Worm (Caenorhabditis elegans): ENCODE results near the gene T18D3.1.

T18D3.1 gene

DNA sequence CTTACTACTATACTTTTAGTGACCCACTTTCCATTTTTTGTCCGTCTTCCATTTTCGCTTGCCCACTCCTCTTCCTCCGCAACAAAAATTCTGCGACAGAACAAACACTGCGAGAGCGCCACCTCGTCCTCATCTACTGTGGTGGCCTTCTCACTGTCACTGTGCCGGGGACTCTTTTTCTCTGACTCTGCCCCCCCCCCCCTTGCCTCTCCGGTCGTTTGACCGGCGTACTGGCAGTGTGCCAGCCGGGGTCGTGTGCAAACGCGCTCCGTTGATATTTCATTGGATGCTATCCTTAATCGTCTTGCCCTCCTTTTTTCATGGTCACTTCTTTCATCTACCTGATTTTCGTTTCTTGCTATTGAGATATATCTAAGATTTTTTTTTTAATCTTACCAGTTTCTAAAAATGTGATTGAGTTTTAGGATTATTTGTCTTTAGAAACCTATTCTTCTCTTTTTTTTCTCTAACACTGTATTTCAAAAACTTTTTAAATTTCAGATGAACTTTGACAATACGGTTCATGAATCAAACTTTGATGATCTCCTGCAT, 26.0 kb downstream of the T18D3.1 start, which contains the start of gene atf-6 (continued):
- peak in 3 of 6 experiments; percentile 38 to 65 (median 49) for TF ChIP-seq elt-3 (tag; optimal IDR thresholded peaks at IDR 0.05)
- no peak for TF ChIP-seq ets-5 (GFP tag; IDR thresholded peaks at IDR 0.05)
- no peak for TF ChIP-seq C34B4.2 (tag; optimal IDR thresholded peaks at IDR 0.05)
- peak; percentile 71 for TF ChIP-seq nhr-77 (tag; optimal IDR thresholded peaks at IDR 0.05)
- no peak for TF ChIP-seq nhr-28 (tag; optimal IDR thresholded peaks at IDR 0.05)
- peak; percentile 81 for TF ChIP-seq mep-1 (tag; optimal IDR thresholded peaks at IDR 0.05)
- no peak for TF ChIP-seq ama-1 (optimal IDR thresholded peaks at IDR 0.05)
- TF ChIP-seq zip-4 (GFP tag; optimal IDR thresholded peaks at IDR 0.05), result no peak
- peak; percentile 66 for TF ChIP-seq lin-15B (tag; optimal IDR thresholded peaks at IDR 0.05)
- TF ChIP-seq dpl-1 (GFP tag; optimal IDR thresholded peaks at IDR 0.05), result peak; percentile 42 to 49 (median 48)
- TF ChIP-seq tbx-2 (tag; optimal IDR thresholded peaks at IDR 0.05), result peak; percentile 81
- TF ChIP-seq mdl-1 (tag; optimal IDR thresholded peaks at IDR 0.05), result peak in 1 of 2 experiments; percentile 73
- TF ChIP-seq ceh-88 (GFP tag; IDR thresholded peaks at IDR 0.05), result no peak; the same call in 1 of the 2 replicates
- TF ChIP-seq fkh-10 (GFP tag; optimal IDR thresholded peaks at IDR 0.05), result peak; percentile 73
- TF ChIP-seq swsn-7 (tag; optimal IDR thresholded peaks at IDR 0.05), result peak; percentile 92
- TF ChIP-seq grh-1 (GFP tag; IDR thresholded peaks at IDR 0.05), result peak; percentile 76
- peak; percentile 67 to 76 for TF ChIP-seq lin-35 (GFP tag; optimal IDR thresholded peaks at IDR 0.05)
- no peak for TF ChIP-seq unc-62 (GFP tag; optimal IDR thresholded peaks at IDR 0.05)
- TF ChIP-seq F16B12.6 (tag; optimal IDR thresholded peaks at IDR 0.05), result peak; percentile 34
- peak; percentile 69 for TF ChIP-seq hpl-2 (GFP tag; optimal IDR thresholded peaks at IDR 0.05)
- TF ChIP-seq aly-2 (tag; optimal IDR thresholded peaks at IDR 0.05), result no peak
- TF ChIP-seq blmp-1 (tag; optimal IDR thresholded peaks at IDR 0.05), result peak; percentile 84
- peak; percentile 33 for TF ChIP-seq sup-37 (GFP tag; optimal IDR thresholded peaks at IDR 0.05)
- peak; percentile 44 for TF ChIP-seq lin-39 (tag; optimal IDR thresholded peaks at IDR 0.05)
- TF ChIP-seq nhr-20 (tag; optimal IDR thresholded peaks at IDR 0.05), result peak; percentile 93
- TF ChIP-seq lsy-2 (tag; optimal IDR thresholded peaks at IDR 0.05), result peak; percentile 75 to 76
- peak; percentile 54 for TF ChIP-seq vab-15 (tag; optimal IDR thresholded peaks at IDR 0.05)
- peak; percentile 65 for TF ChIP-seq lin-13 (GFP tag; optimal IDR thresholded peaks at IDR 0.05)
- TF ChIP-seq elt-2 (tag; optimal IDR thresholded peaks at IDR 0.05), result peak; percentile 67
- TF ChIP-seq mab-9 (GFP tag; IDR thresholded peaks at IDR 0.05), result peak; percentile 49; the same call in 1 of the 2 replicates
- TF ChIP-seq mef-2 (tag; optimal IDR thresholded peaks at IDR 0.05), result peak; percentile 12
- TF ChIP-seq nhr-19 (GFP tag; conservative IDR thresholded peaks at IDR 0.05), result peak; percentile 87
- TF ChIP-seq nhr-11 (tag; optimal IDR thresholded peaks at IDR 0.05), result no peak
- no peak for TF ChIP-seq pqm-1 (tag; optimal IDR thresholded peaks at IDR 0.05)

- no peak for TF ChIP-seq xbp-1 (tag; optimal IDR thresholded peaks at IDR 0.05)
- no peak for TF ChIP-seq ceh-82 (tag; optimal IDR thresholded peaks at IDR 0.05)
- no peak for TF ChIP-seq elt-2 (tag; optimal IDR thresholded peaks at IDR 0.05)
- no peak for TF ChIP-seq nhr-11 (tag; optimal IDR thresholded peaks at IDR 0.05)
- no peak for TF ChIP-seq unc-98 (GFP tag; IDR thresholded peaks at IDR 0.05)
- TF ChIP-seq zag-1 (tag; optimal IDR thresholded peaks at IDR 0.05), result no peak
- TF ChIP-seq ceh-63 (GFP tag; optimal IDR thresholded peaks at IDR 0.05), result no peak
- no peak for TF ChIP-seq aly-2 (tag; optimal IDR thresholded peaks at IDR 0.05)
- no peak for TF ChIP-seq mdl-1 (tag; optimal IDR thresholded peaks at IDR 0.05)
- no peak for TF ChIP-seq hlh-4 (tag; optimal IDR thresholded peaks at IDR 0.05)
- no peak for TF ChIP-seq mep-1 (tag; optimal IDR thresholded peaks at IDR 0.05)
These were observed 29.5 kb downstream of the T18D3.1 start for ce11 chrX:12484078-12484477.

DNA sequence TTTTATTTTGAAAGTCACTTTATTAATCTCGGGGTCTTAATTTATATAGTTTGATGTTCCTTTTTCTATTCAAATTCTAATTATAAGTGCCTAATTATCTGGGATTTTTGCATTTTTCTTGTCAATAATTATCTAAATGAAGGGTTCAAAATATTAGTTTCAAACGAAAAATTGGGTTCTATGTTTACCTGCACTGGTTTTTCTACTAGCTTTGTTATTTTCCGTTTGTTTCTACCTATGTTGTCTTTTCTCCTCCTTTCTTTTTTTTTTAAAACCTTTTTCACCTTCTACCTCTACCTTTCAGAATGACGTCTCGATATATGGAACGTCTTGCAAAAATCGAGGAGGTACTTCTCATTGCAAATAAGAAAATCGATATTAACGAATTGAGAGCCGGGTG, 30.2 kb downstream of the T18D3.1 start, which contains the start of gene tbc-13:
Gene tbc-13, plus strand, starts transcription at position 301 of the 400 bp plus-strand sequence.
- TF ChIP-seq ama-1 (optimal IDR thresholded peaks at IDR 0.05), result no peak
- TF ChIP-seq nhr-19 (GFP tag; conservative IDR thresholded peaks at IDR 0.05), result no peak
- no peak for TF ChIP-seq ets-5 (GFP tag; IDR thresholded peaks at IDR 0.05)
- no peak for TF ChIP-seq lin-13 (GFP tag; optimal IDR thresholded peaks at IDR 0.05)
- TF ChIP-seq pqm-1 (tag; optimal IDR thresholded peaks at IDR 0.05), result no peak
- no peak for TF ChIP-seq C04F5.9 (tag; optimal IDR thresholded peaks at IDR 0.05)
- TF ChIP-seq fkh-8 (tag; optimal IDR thresholded peaks at IDR 0.05), result no peak
- no peak for TF ChIP-seq lin-15B (tag; optimal IDR thresholded peaks at IDR 0.05)
- no peak for TF ChIP-seq nhr-20 (tag; optimal IDR thresholded peaks at IDR 0.05)
- no peak for TF ChIP-seq irx-1 (tag; optimal IDR thresholded peaks at IDR 0.05)
- TF ChIP-seq pag-3 (tag; optimal IDR thresholded peaks at IDR 0.05; ENCODE audit: borderline replicate concordance, insufficient read depth), result no peak
- TF ChIP-seq mep-1 (tag; optimal IDR thresholded peaks at IDR 0.05), result no peak
- no peak for TF ChIP-seq egl-27 (tag; optimal IDR thresholded peaks at IDR 0.05)
- TF ChIP-seq efl-1 (optimal IDR thresholded peaks at IDR 0.05), result no peak
- no peak for TF ChIP-seq efl-1 (GFP tag; optimal IDR thresholded peaks at IDR 0.05 in 1 of 2)

Measured in whole organism, L1 larva.